Worm (Caenorhabditis elegans) whole organism, mixed stage, embryonic: ENCODE data around the gene C26B9.2.

Experiments
- blmp-1 ChIP-seq: fragments of 150-350 bp; optimal IDR thresholded peaks from 2 replicates; lab custom pipeline; 2014; ENCODE audit warnings: missing biosample characterization, missing genetic modification characterization
- ceh-39 ChIP-seq: fragments of 150-350 bp; optimal IDR thresholded peaks from 2 replicates; lab custom pipeline; 2014; ENCODE audit warnings: missing biosample characterization, missing genetic modification characterization
- ces-1 ChIP-seq: fragments of 150-350 bp; optimal IDR thresholded peaks from 2 replicates; lab custom pipeline; 2014; ENCODE audit warnings: missing biosample characterization, missing genetic modification reagents, missing genetic modification characterization
- elt-1 ChIP-seq: sonication (generic microtip); optimal IDR thresholded peaks from 2 replicates; lab custom pipeline; 2017; ENCODE audit warnings: missing genetic modification characterization, mild to moderate bottlenecking, missing compliant biosample characterization, antibody characterized with exemption, moderate library complexity, borderline replicate concordance; ENCODE audit not compliant: insufficient read depth
- lin-13 ChIP-seq: fragments of 150-350 bp; optimal IDR thresholded peaks from 2 replicates; lab custom pipeline; 2014; ENCODE audit warnings: missing biosample characterization, missing genetic modification characterization
- lsy-2 ChIP-seq: fragments of 150-350 bp; optimal IDR thresholded peaks from 2 replicates; lab custom pipeline; 2014; ENCODE audit warnings: missing biosample characterization, missing genetic modification characterization
- mep-1 ChIP-seq: fragments of 150-350 bp; optimal IDR thresholded peaks from 2 replicates; lab custom pipeline; 2017; ENCODE audit warnings: missing biosample characterization, missing genetic modification reagents, missing genetic modification characterization, inconsistent platforms
- nhr-2 ChIP-seq: fragments of 150-350 bp; optimal IDR thresholded peaks from 2 replicates; lab custom pipeline; 2014; ENCODE audit warnings: missing biosample characterization, missing genetic modification characterization
- nhr-237 ChIP-seq: fragments of 150-350 bp; optimal IDR thresholded peaks from 2 replicates; lab custom pipeline; 2014; ENCODE audit warnings: missing biosample characterization, missing genetic modification characterization
- nhr-28 ChIP-seq: fragments of 150-350 bp; optimal IDR thresholded peaks from 2 replicates; lab custom pipeline; 2014; ENCODE audit warnings: missing biosample characterization, missing genetic modification characterization
- unc-120 ChIP-seq: sonication (generic microtip); optimal IDR thresholded peaks from 2 replicates; lab custom pipeline; 2017; ENCODE audit warnings: missing genetic modification characterization, missing compliant biosample characterization; ENCODE audit not compliant: poor library complexity, severe bottlenecking
- unc-39 ChIP-seq: fragments of 150-350 bp; optimal IDR thresholded peaks from 2 replicates; lab custom pipeline; 2014; ENCODE audit warnings: missing biosample characterization, missing genetic modification characterization
- unc-62 ChIP-seq: fragments of 150-350 bp; optimal IDR thresholded peaks from 2 replicates; lab custom pipeline; 2014; ENCODE audit warnings: missing biosample characterization, missing genetic modification reagents, missing genetic modification characterization
- ztf-11 ChIP-seq: fragments of 150-350 bp; optimal IDR thresholded peaks from 2 replicates; lab custom pipeline; 2014; ENCODE audit warnings: missing biosample characterization, missing genetic modification characterization

- TF ChIP-seq unc-39 (tag; lab: Kevin White, UChicago): no peak
- no peak for TF ChIP-seq nhr-2
- TF ChIP-seq lin-13 (tag; lab: Kevin White, UChicago): no peak
- TF ChIP-seq lsy-2 (tag; lab: Kevin White, UChicago): no peak
- TF ChIP-seq ztf-11 (tag; lab: Kevin White, UChicago): no peak
- TF ChIP-seq unc-62: no peak
- TF ChIP-seq unc-120: no peak
- no peak for TF ChIP-seq blmp-1
- no peak for TF ChIP-seq nhr-28 (tag; lab: Kevin White, UChicago)
- TF ChIP-seq ces-1: no peak
- no peak for TF ChIP-seq elt-1 (tag; lab: Kevin White, UChicago)
- no peak for TF ChIP-seq ceh-39 (tag; lab: Kevin White, UChicago)
- no peak for TF ChIP-seq mep-1 (tag; lab: Kevin White, UChicago)
- TF ChIP-seq nhr-237 (tag; lab: Kevin White, UChicago): no peak
Measured at ce11 chrX:5293862-5294261, 46.1 kb upstream of the C26B9.2 start.
